Worm (Caenorhabditis elegans): ENCODE results near the gene T06E8.8.

DNA sequence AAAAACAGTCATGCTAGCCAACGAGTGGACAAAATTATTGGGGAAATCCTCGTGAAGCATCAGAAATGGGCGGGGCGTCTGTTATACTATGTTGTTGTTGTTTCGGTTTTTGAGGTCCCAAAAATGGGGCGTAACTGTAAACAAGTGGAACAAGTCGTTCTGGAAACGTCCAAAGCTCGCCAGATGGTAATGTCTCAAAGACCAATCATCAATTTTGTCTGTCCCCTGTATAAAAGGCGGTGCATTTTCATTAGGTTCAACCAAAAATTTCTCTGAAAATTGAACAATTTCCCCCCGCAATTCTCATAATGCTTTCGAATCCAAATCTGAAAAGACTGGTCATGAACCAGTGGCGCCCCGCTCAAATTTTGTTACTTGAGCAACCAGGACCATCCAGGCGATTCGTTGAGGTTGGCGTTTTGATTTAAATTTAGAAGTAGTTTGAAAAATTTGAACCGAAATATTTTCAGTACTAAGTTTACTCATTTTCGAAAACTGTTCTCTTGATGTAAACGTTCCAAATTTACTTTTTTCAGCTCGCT is 24.4 kb upstream of the T06E8.8 start:
- no peak for TF ChIP-seq snpc-4 (tag; optimal IDR thresholded peaks at IDR 0.05)
- TF ChIP-seq mdl-1 (tag; optimal IDR thresholded peaks at IDR 0.05) = no peak
- no peak for TF ChIP-seq mab-5 (tag; optimal IDR thresholded peaks at IDR 0.05)
- TF ChIP-seq skn-1 (tag; optimal IDR thresholded peaks at IDR 0.05) = no peak
- TF ChIP-seq ceh-16 (tag; optimal IDR thresholded peaks at IDR 0.05) = no peak
